Worm (Caenorhabditis elegans): ENCODE results near the gene T07A5.7.

DNA sequence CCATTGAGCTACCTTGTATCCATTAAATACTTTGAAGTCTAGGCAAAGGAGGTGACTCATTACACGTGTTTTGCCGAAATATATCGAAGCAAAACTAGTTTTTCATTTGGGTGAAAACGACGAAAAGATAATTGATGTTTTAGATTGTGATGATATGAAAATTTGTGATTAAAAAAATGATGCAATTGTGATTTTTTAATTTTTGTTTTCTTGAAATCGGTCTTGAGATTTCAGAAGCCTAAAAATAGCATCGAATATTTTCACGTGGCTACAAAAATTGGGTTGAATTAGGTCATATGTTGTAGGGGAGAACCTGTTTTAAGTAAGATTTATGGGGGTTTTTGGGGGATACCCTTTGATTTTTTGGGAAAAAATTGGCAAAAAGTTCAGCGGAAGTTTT lies 20.4 kb downstream of the T07A5.7 start:
- TF ChIP-seq Y22D7AL.16 (tag; optimal IDR thresholded peaks at IDR 0.05) = no peak
- TF ChIP-seq ama-1 (optimal IDR thresholded peaks at IDR 0.05) = no peak
- TF ChIP-seq ceh-30 (tag; optimal IDR thresholded peaks at IDR 0.05) = no peak
- TF ChIP-seq nfya-1 (tag; optimal IDR thresholded peaks at IDR 0.05) = no peak
- no peak for TF ChIP-seq ceh-19 (GFP tag; optimal IDR thresholded peaks at IDR 0.05)
- no peak for TF ChIP-seq ahr-1 (tag; optimal IDR thresholded peaks at IDR 0.05)
- TF ChIP-seq K02D7.2 (tag; optimal IDR thresholded peaks at IDR 0.05) = no peak
- TF ChIP-seq lin-11 (tag; optimal IDR thresholded peaks at IDR 0.05) = no peak
- TF ChIP-seq ceh-14 (tag; optimal IDR thresholded peaks at IDR 0.05) = no peak
- no peak for TF ChIP-seq hlh-8 (tag; optimal IDR thresholded peaks at IDR 0.05)
- TF ChIP-seq nhr-11 (tag; optimal IDR thresholded peaks at IDR 0.05) = no peak
